Fruit fly (Drosophila melanogaster) whole organism, embryonic: ENCODE results near the gene kis.

Experiments
- Bgb ChIP-seq: fragments of 200-800 bp; sonication (Bioruptor generic); IDR thresholded peaks from 2 replicates; pipeline ENCODE4 v1.3.6; 2022; ENCODE audit warnings: missing biosample characterization, missing genetic modification characterization; ENCODE audit not compliant: partially characterized antibody
- CG11696 ChIP-seq: fragments of 200-800 bp; sonication (Bioruptor generic); IDR thresholded peaks from 2 replicates; pipeline ENCODE4 v1.3.6; 2022; ENCODE audit warnings: missing biosample characterization, missing genetic modification characterization
- CG1233 ChIP-seq: fragments of 200-800 bp; sonication (Bioruptor generic); optimal IDR thresholded peaks from 4 replicates; lab custom pipeline; 2018; ENCODE audit warnings: missing biosample characterization, mild to moderate bottlenecking, missing genetic modification characterization
- CG12391 ChIP-seq: fragments of 200-800 bp; sonication (Bioruptor generic); optimal IDR thresholded peaks from 3 replicates; lab custom pipeline; 2018; ENCODE audit warnings: missing biosample characterization, mild to moderate bottlenecking, missing genetic modification characterization, moderate library complexity
- CG13424 ChIP-seq: fragments of 200-800 bp; sonication (Bioruptor generic); optimal IDR thresholded peaks from 2 replicates; lab custom pipeline; 2019; ENCODE audit warnings: missing biosample characterization, mild to moderate bottlenecking, missing genetic modification characterization, moderate library complexity
- CG13624 ChIP-seq: fragments of 200-800 bp; sonication (Bioruptor generic); optimal IDR thresholded peaks from 2 replicates; lab custom pipeline; 2016; ENCODE audit warnings: missing biosample characterization, missing genetic modification characterization
- CG14667 ChIP-seq: fragments of 200-800 bp; sonication (Bioruptor generic); IDR thresholded peaks from 2 replicates; pipeline ENCODE4 v1.3.6; 2022; ENCODE audit warnings: missing biosample characterization, missing genetic modification characterization
- CG14860 ChIP-seq: fragments of 200-800 bp; sonication (Bioruptor generic); IDR thresholded peaks from 3 replicates; pipeline ENCODE4 v1.3.6; 2022; ENCODE audit warnings: missing biosample characterization, missing genetic modification characterization; ENCODE audit not compliant: partially characterized antibody
- CG15601 ChIP-seq: fragments of 200-800 bp; sonication (Bioruptor generic); optimal IDR thresholded peaks from 3 replicates; lab custom pipeline; 2019; ENCODE audit warnings: missing biosample characterization, mild to moderate bottlenecking, missing genetic modification characterization, moderate library complexity
- CG17912 ChIP-seq: fragments of 200-800 bp; sonication (Bioruptor generic); optimal IDR thresholded peaks from 2 replicates; lab custom pipeline; 2018; ENCODE audit warnings: missing biosample characterization, mild to moderate bottlenecking, missing genetic modification characterization
- CG1832 ChIP-seq: fragments of 200-800 bp; sonication (Bioruptor generic); optimal IDR thresholded peaks from 2 replicates; lab custom pipeline; 2017; ENCODE audit warnings: missing biosample characterization, mild to moderate bottlenecking, missing genetic modification characterization, inconsistent platforms
- CG18619 ChIP-seq: fragments of 200-800 bp; sonication (Bioruptor generic); optimal IDR thresholded peaks from 3 replicates; lab custom pipeline; 2017; ENCODE audit warnings: missing biosample characterization, mild to moderate bottlenecking, missing genetic modification characterization
- CG2116 ChIP-seq: fragments of 200-800 bp; sonication (Bioruptor generic); optimal IDR thresholded peaks from 3 replicates; lab custom pipeline; 2018; ENCODE audit warnings: missing biosample characterization, mild to moderate bottlenecking, missing genetic modification characterization
- CG31224 ChIP-seq: fragments of 200-800 bp; sonication (Bioruptor generic); IDR thresholded peaks from 2 replicates; pipeline ENCODE4 v1.3.6; 2022; ENCODE audit warnings: missing biosample characterization, missing genetic modification characterization
- CG5953 ChIP-seq: fragments of 200-800 bp; sonication (Bioruptor generic); IDR thresholded peaks from 2 replicates; pipeline ENCODE4 v1.3.6; 2022; ENCODE audit warnings: missing biosample characterization, missing genetic modification characterization
- CG6791 ChIP-seq: fragments of 200-800 bp; sonication (Bioruptor generic); IDR thresholded peaks from 3 replicates; pipeline ENCODE4 v1.3.6; 2022; ENCODE audit warnings: missing biosample characterization, missing genetic modification characterization; ENCODE audit not compliant: partially characterized antibody
- CG7357 ChIP-seq: fragments of 200-800 bp; sonication (Bioruptor generic); IDR thresholded peaks from 3 replicates; pipeline ENCODE4 v1.3.6; 2022; ENCODE audit warnings: missing biosample characterization, missing genetic modification characterization
- CG7556 ChIP-seq: fragments of 200-800 bp; sonication (Bioruptor generic); optimal IDR thresholded peaks from 2 replicates; lab custom pipeline; 2017; ENCODE audit warnings: missing biosample characterization, mild to moderate bottlenecking, missing genetic modification characterization
- CG8281 ChIP-seq: fragments of 200-800 bp; sonication (Bioruptor generic); optimal IDR thresholded peaks from 2 replicates; lab custom pipeline; 2018; ENCODE audit warnings: missing biosample characterization, mild to moderate bottlenecking, missing genetic modification characterization, moderate library complexity
- CG9727 ChIP-seq: fragments of 200-800 bp; sonication (Bioruptor generic); optimal IDR thresholded peaks from 3 replicates; lab custom pipeline; 2017; ENCODE audit warnings: missing biosample characterization, mild to moderate bottlenecking, missing genetic modification characterization
- Chrac-16 ChIP-seq: fragments of 200-800 bp; sonication (Bioruptor generic); optimal IDR thresholded peaks from 3 replicates; lab custom pipeline; 2016; ENCODE audit warnings: missing biosample characterization, missing genetic modification characterization
- Doc3 ChIP-seq: fragments of 200-800 bp; sonication (Bioruptor generic); IDR thresholded peaks from 3 replicates; pipeline ENCODE4 v1.3.6; 2022; ENCODE audit warnings: missing biosample characterization, missing genetic modification characterization; ENCODE audit not compliant: partially characterized antibody
- E2f2 ChIP-seq: fragments of 200-800 bp; sonication (Bioruptor generic); IDR thresholded peaks from 2 replicates; pipeline ENCODE4 v1.3.6; 2022; ENCODE audit warnings: missing biosample characterization, missing genetic modification characterization
- HLH54F ChIP-seq: fragments of 200-800 bp; sonication (Bioruptor generic); optimal IDR thresholded peaks from 3 replicates; lab custom pipeline; 2016; ENCODE audit warnings: missing biosample characterization, missing genetic modification characterization
- Hr3 ChIP-seq: fragments of 200-800 bp; sonication (Bioruptor generic); optimal IDR thresholded peaks from 3 replicates; lab custom pipeline; 2016; ENCODE audit warnings: missing biosample characterization, missing genetic modification characterization
- caup ChIP-seq: fragments of 200-800 bp; sonication (Bioruptor generic); optimal IDR thresholded peaks from 3 replicates; lab custom pipeline; 2017; ENCODE audit warnings: missing biosample characterization, mild to moderate bottlenecking, missing genetic modification characterization, moderate library complexity; ENCODE audit not compliant: severe bottlenecking
- chinmo ChIP-seq: fragments of 200-800 bp; sonication (Bioruptor generic); IDR thresholded peaks from 4 replicates; pipeline ENCODE4 v1.3.6; 2022; ENCODE audit warnings: missing biosample characterization, missing genetic modification characterization; ENCODE audit not compliant: partially characterized antibody
- dpn ChIP-seq, 2 experiments: fragments of 200-800 bp; sonication (Bioruptor generic); optimal IDR thresholded peaks; 3 replicates each; lab custom pipeline; 2016; ENCODE audit warnings: missing biosample characterization in 2 of 2, missing genetic modification characterization in 2 of 2
- ems ChIP-seq: fragments of 200-800 bp; sonication (Bioruptor generic); optimal IDR thresholded peaks from 3 replicates; lab custom pipeline; 2016; ENCODE audit warnings: missing biosample characterization, missing genetic modification characterization
- esg ChIP-seq: fragments of 200-800 bp; sonication (Bioruptor generic); conservative IDR thresholded peaks from 2 replicates; pipeline ENCODE4 v1.3.6; 2022; ENCODE audit warnings: missing biosample characterization, missing genetic modification characterization
- fru ChIP-seq: fragments of >200 bp; optimal IDR thresholded peaks from 2 replicates; lab custom pipeline; 2017
- gem ChIP-seq: fragments of 200-800 bp; sonication (Bioruptor generic); optimal IDR thresholded peaks from 2 replicates; lab custom pipeline; 2019; ENCODE audit warnings: missing biosample characterization, mild to moderate bottlenecking, missing genetic modification characterization, moderate library complexity
- gt ChIP-seq: fragments of 200-800 bp; sonication (Bioruptor generic); IDR thresholded peaks from 2 replicates; pipeline ENCODE4 v1.3.6; 2022; ENCODE audit warnings: missing biosample characterization, missing genetic modification characterization
- ind ChIP-seq: fragments of 200-800 bp; sonication (Bioruptor generic); optimal IDR thresholded peaks from 3 replicates; lab custom pipeline; 2016; ENCODE audit warnings: missing biosample characterization, missing genetic modification characterization
- jigr1 ChIP-seq: fragments of 200-800 bp; sonication (Bioruptor generic); IDR thresholded peaks from 3 replicates; pipeline ENCODE4 v1.3.6; 2022; ENCODE audit warnings: missing biosample characterization, missing genetic modification characterization
- klu ChIP-seq: fragments of 200-800 bp; sonication (Bioruptor generic); IDR thresholded peaks from 2 replicates; pipeline ENCODE4 v1.3.6; 2022; ENCODE audit warnings: missing biosample characterization, missing genetic modification characterization
- lola ChIP-seq, 3 experiments: fragments of >200 bp in 2 of 3; fragments of 200-800 bp in 1 of 3; sonication (Bioruptor generic) in 1 of 3; optimal IDR thresholded peaks; 2 replicates each; lab custom pipeline; 2017 to 2019; ENCODE audit warnings: missing biosample characterization in 3 of 3, missing genetic modification characterization in 3 of 3, mild to moderate bottlenecking in 1 of 3, moderate library complexity in 1 of 3
- nmo ChIP-seq: fragments of 200-800 bp; sonication (Bioruptor generic); optimal IDR thresholded peaks from 2 replicates; lab custom pipeline; 2018; ENCODE audit warnings: missing biosample characterization, mild to moderate bottlenecking, missing genetic modification characterization, moderate library complexity
- phol ChIP-seq: fragments of 200-800 bp; sonication (Bioruptor generic); optimal IDR thresholded peaks from 3 replicates; lab custom pipeline; 2018; ENCODE audit warnings: missing biosample characterization, mild to moderate bottlenecking, missing genetic modification characterization, moderate library complexity
- psq ChIP-seq: fragments of 200-800 bp; sonication (Bioruptor generic); optimal IDR thresholded peaks from 2 replicates; lab custom pipeline; 2017; ENCODE audit warnings: missing biosample characterization, missing genetic modification characterization
- pzg ChIP-seq: fragments of 200-800 bp; sonication (Bioruptor generic); optimal IDR thresholded peaks from 3 replicates; lab custom pipeline; 2018; ENCODE audit warnings: missing biosample characterization, mild to moderate bottlenecking, missing genetic modification characterization, moderate library complexity
- row ChIP-seq: fragments of 200-800 bp; sonication (Bioruptor generic); IDR thresholded peaks from 3 replicates; pipeline ENCODE4 v1.3.6; 2022; ENCODE audit warnings: missing biosample characterization, missing genetic modification characterization
- sens ChIP-seq: fragments of 200-800 bp; sonication (Bioruptor generic); peaks from one replicate; lab custom pipeline; 2016; ENCODE audit warnings: missing biosample characterization, missing genetic modification characterization
- slp2 ChIP-seq: fragments of 200-800 bp; sonication (Bioruptor generic); optimal IDR thresholded peaks from 2 replicates; lab custom pipeline; 2016; ENCODE audit warnings: missing biosample characterization, missing genetic modification characterization
- so ChIP-seq: fragments of 200-800 bp; sonication (Bioruptor generic); IDR thresholded peaks from 3 replicates; pipeline ENCODE4 v1.3.6; 2022; ENCODE audit warnings: missing biosample characterization, missing genetic modification characterization
- sug ChIP-seq: fragments of 200-800 bp; optimal IDR thresholded peaks from 2 replicates; lab custom pipeline; 2019; ENCODE audit warnings: missing biosample characterization, mild to moderate bottlenecking, missing genetic modification characterization, moderate library complexity
- twi ChIP-seq: fragments of 200-800 bp; optimal IDR thresholded peaks from 2 replicates; lab custom pipeline; 2019; ENCODE audit warnings: missing biosample characterization, mild to moderate bottlenecking, missing genetic modification characterization, moderate library complexity
- vnd ChIP-seq: fragments of 200-800 bp; sonication (Bioruptor generic); IDR thresholded peaks from 3 replicates; pipeline ENCODE4 v1.3.6; 2022; ENCODE audit warnings: missing biosample characterization, missing genetic modification characterization; ENCODE audit not compliant: partially characterized antibody
- yki ChIP-seq: fragments of >200 bp; optimal IDR thresholded peaks from 3 replicates; lab custom pipeline; 2018

The kis gene

dm6 chr2L:294452-295362 is 44.1 kb upstream of the kis start, which contains the start of the genes U2af38 and Stip1 (continued):
- peak; percentile 50 for TF ChIP-seq gem (tag; lab: Kevin White, UChicago)
- TF ChIP-seq CG7556 (GFP tag; lab: Kevin White, UChicago): no peak
- TF ChIP-seq CG1233 (GFP tag; lab: Kevin White, UChicago): no peak
- peak; percentile 4 for TF ChIP-seq ind (GFP tag; lab: Kevin White, UChicago)
- TF ChIP-seq klu (GFP tag; lab: Robert Waterston, UW): no peak
- 0 out of 3 replicates have a peak, but pooled peaks have one; percentile 27 for TF ChIP-seq CG14860 (GFP tag; lab: Robert Waterston, UW)
- TF ChIP-seq row: peak; percentile 58
- TF ChIP-seq psq (GFP tag; lab: Kevin White, UChicago): no peak
- no peak for TF ChIP-seq HLH54F (GFP tag; lab: Kevin White, UChicago)
- peak; percentile 15 for TF ChIP-seq CG13424 (tag; lab: Kevin White, UChicago)
- peak; percentile 50 for TF ChIP-seq phol (tag; lab: Kevin White, UChicago)
- TF ChIP-seq CG2116 (GFP tag; lab: Kevin White, UChicago): peak; percentile 95
- peak; percentile 58; the same call in 1 of the 3 replicates for TF ChIP-seq vnd (GFP tag; lab: Robert Waterston, UW)
- peak; percentile 36 for TF ChIP-seq nmo (GFP tag; lab: Kevin White, UChicago)
- no peak for TF ChIP-seq CG11696 (GFP tag; lab: Robert Waterston, UW)
- TF ChIP-seq jigr1 (GFP tag; lab: Robert Waterston, UW): peak; percentile 69; the same call in 1 of the 3 replicates
- no peak for TF ChIP-seq chinmo (GFP tag; lab: Robert Waterston, UW)
- peak; percentile 61 for TF ChIP-seq pzg
- no peak for TF ChIP-seq CG14667 (GFP tag; lab: Robert Waterston, UW)
- no peak for TF ChIP-seq CG1832 (GFP tag; lab: Kevin White, UChicago)
- peak; percentile 42 for TF ChIP-seq sug
- no peak for TF ChIP-seq slp2 (GFP tag; lab: Kevin White, UChicago)
- TF ChIP-seq caup (GFP tag; lab: Kevin White, UChicago): no peak
- TF ChIP-seq sens (GFP tag; lab: Kevin White, UChicago): peak; percentile 24
- TF ChIP-seq so: no peak
- TF ChIP-seq CG6791 (GFP tag; lab: Robert Waterston, UW): peak; percentile 36; the same call in 1 of the 3 replicates
- TF ChIP-seq dpn (GFP tag; optimal IDR thresholded peaks at IDR 0.05; lab: Kevin White, UChicago): peak in 1 of 2 experiments; percentile 2
- TF ChIP-seq ems (GFP tag; lab: Kevin White, UChicago): no peak
- TF ChIP-seq esg (GFP tag; lab: Robert Waterston, UW): no peak
- peak; percentile 17 for TF ChIP-seq twi (tag; lab: Kevin White, UChicago)
- peak in 1 of 3 experiments; percentile 12 for TF ChIP-seq lola (GFP tag; optimal IDR thresholded peaks at IDR 0.05; lab: Kevin White, UChicago)
- no peak for TF ChIP-seq fru (lab: Kevin White, UChicago)
- TF ChIP-seq CG17912 (GFP tag; lab: Kevin White, UChicago): no peak
- TF ChIP-seq CG31224 (GFP tag; lab: Robert Waterston, UW): no peak
- no peak for TF ChIP-seq CG13624 (GFP tag; lab: Kevin White, UChicago)
- TF ChIP-seq Bgb (GFP tag; lab: Robert Waterston, UW): peak; percentile 62
- peak; percentile 64 for TF ChIP-seq CG12391 (tag; lab: Kevin White, UChicago)
- peak; percentile 2 for TF ChIP-seq Chrac-16 (GFP tag; lab: Kevin White, UChicago)
- peak; percentile 61 for TF ChIP-seq Doc3
- TF ChIP-seq Hr3 (GFP tag; lab: Kevin White, UChicago): peak; percentile 8
- no peak for TF ChIP-seq CG15601 (tag; lab: Kevin White, UChicago)
- no peak for TF ChIP-seq CG8281 (tag; lab: Kevin White, UChicago)
- no peak for TF ChIP-seq gt (GFP tag; lab: Robert Waterston, UW)
- TF ChIP-seq CG7357 (GFP tag; lab: Robert Waterston, UW): no peak
- no peak for TF ChIP-seq CG18619
- no peak for TF ChIP-seq CG5953 (GFP tag; lab: Robert Waterston, UW)
- TF ChIP-seq E2f2 (GFP tag; lab: Robert Waterston, UW): peak; percentile 40
- no peak for TF ChIP-seq CG9727 (GFP tag; lab: Kevin White, UChicago)
- no peak for TF ChIP-seq yki (lab: Kevin White, UChicago)
